Fruit fly (Drosophila melanogaster): ENCODE data around the gene Phs.
A peak's percentile ranks its signal among the peaks of the same experiment; 100 is the strongest.

DNA sequence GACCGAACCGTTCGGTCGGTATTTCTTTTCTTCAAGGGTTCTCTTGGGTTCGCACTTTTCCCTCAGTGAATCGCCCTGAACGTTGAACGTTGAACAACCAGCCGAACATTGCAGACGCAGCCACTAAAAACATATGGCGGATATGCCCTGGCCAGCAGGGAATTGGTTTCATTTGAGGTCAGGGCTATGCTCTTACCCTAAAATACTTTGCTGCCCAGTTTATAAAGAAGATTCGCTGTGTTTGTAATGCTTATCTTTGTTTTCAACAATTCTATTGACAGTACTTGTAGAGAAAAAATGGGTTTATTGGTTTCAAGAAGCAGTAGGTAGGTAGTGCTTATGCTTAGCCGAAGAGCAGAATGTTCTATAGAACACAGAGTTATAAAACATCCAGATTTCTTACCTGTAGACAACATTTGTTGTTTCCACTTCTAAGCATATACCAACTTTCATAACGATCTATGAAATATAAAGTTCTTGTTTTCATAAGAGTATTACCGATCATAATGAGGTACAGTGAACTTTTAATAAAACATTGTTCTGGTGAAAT lies 24.5 kb upstream of the Phs start:
- TF ChIP-seq EcR (GFP tag; optimal IDR thresholded peaks at IDR 0.05): no peak
- TF ChIP-seq CG9948 (tag; optimal IDR thresholded peaks at IDR 0.05): peak; percentile 2
- no peak for TF ChIP-seq CG12605 (GFP tag; IDR thresholded peaks at IDR 0.05)

Measured in whole organism, pupa.